Fruit fly (Drosophila melanogaster) whole organism, wandering third instar larva: ENCODE results near the gene kst.

Experiments used
- CG32264 ChIP-seq: fragments of 200-800 bp; sonication (Bioruptor generic); optimal IDR thresholded peaks from 2 replicates; lab custom pipeline; 2016; ENCODE audit warnings: missing biosample characterization, missing genetic modification characterization
- Dif ChIP-seq: fragments of 200-275, 200-300 bp; sonication (Bioruptor generic); optimal IDR thresholded peaks from 2 replicates; lab custom pipeline; 2018; ENCODE audit warnings: missing biosample characterization, missing genetic modification characterization; ENCODE audit not compliant: partially characterized antibody
- br ChIP-seq: fragments of 200-800 bp; sonication (Bioruptor generic); optimal IDR thresholded peaks from 2 replicates; lab custom pipeline; 2016; ENCODE audit warnings: missing biosample characterization, missing genetic modification characterization
- fru ChIP-seq: fragments of 200-800 bp; sonication (Bioruptor generic); optimal IDR thresholded peaks from 3 replicates; lab custom pipeline; 2016; ENCODE audit warnings: missing biosample characterization, mild to moderate bottlenecking, missing genetic modification characterization
- pan ChIP-seq: fragments of >200 bp; optimal IDR thresholded peaks from 2 replicates; lab custom pipeline; 2017
- woc ChIP-seq: sonication (Bioruptor generic); optimal IDR thresholded peaks from 2 replicates; lab custom pipeline; 2016; ENCODE audit warnings: missing biosample characterization, mild to moderate bottlenecking, missing genetic modification characterization

- no peak for TF ChIP-seq pan
- TF ChIP-seq woc (GFP tag; lab: Kevin White, UChicago): no peak
- TF ChIP-seq Dif (GFP tag; lab: Kevin White, UChicago): no peak
- TF ChIP-seq CG32264 (GFP tag; lab: Kevin White, UChicago): no peak
- TF ChIP-seq br: no peak
- no peak for TF ChIP-seq fru
Measured at dm6 chr3L:3373994-3374623, 37.4 kb downstream of the kst start, which contains the start of the genes Ythdc1 and CG12010.
